Worm (Caenorhabditis elegans) whole organism, L2 larva: ENCODE measurements around the gene chin-1.

Source experiments
- C34F6.9 ChIP-seq: fragments of 150-350 bp; optimal IDR thresholded peaks from 2 replicates; lab custom pipeline; 2014; ENCODE audit warnings: missing biosample characterization, missing genetic modification characterization
- F13H6.1 ChIP-seq: sonication (generic microtip); optimal IDR thresholded peaks from 2 replicates; lab custom pipeline; 2016; ENCODE audit warnings: missing genetic modification characterization, missing compliant biosample characterization
- Y55F3AM.14 ChIP-seq: fragments of 200-800 bp; sonication (Bioruptor generic); optimal IDR thresholded peaks from 2 replicates; lab custom pipeline; 2018; ENCODE audit warnings: mild to moderate bottlenecking, missing genetic modification characterization, missing compliant biosample characterization
- ZK546.5 ChIP-seq: sonication (generic microtip); optimal IDR thresholded peaks from 2 replicates; lab custom pipeline; 2017; ENCODE audit warnings: missing biosample characterization, missing genetic modification characterization
- alr-1 ChIP-seq: fragments of 150-350 bp; optimal IDR thresholded peaks from 2 replicates; lab custom pipeline; 2014; ENCODE audit warnings: missing biosample characterization, missing genetic modification characterization
- aly-2 ChIP-seq: fragments of 150-350 bp; optimal IDR thresholded peaks from 2 replicates; lab custom pipeline; 2014; ENCODE audit warnings: missing biosample characterization, missing genetic modification characterization
- ama-1 ChIP-seq: fragments of 150-350 bp; optimal IDR thresholded peaks from 2 replicates; lab custom pipeline; 2018; ENCODE audit warnings: inconsistent platforms
- egl-27 ChIP-seq: sonication (generic microtip); optimal IDR thresholded peaks from 3 replicates; lab custom pipeline; 2017; ENCODE audit warnings: missing biosample characterization, missing genetic modification reagents, missing genetic modification characterization
- elt-1 ChIP-seq: fragments of 150-350 bp; optimal IDR thresholded peaks from 2 replicates; lab custom pipeline; 2014; ENCODE audit warnings: missing biosample characterization, missing genetic modification characterization
- elt-3 ChIP-seq: sonication (generic microtip); optimal IDR thresholded peaks from 2 replicates; lab custom pipeline; 2017; ENCODE audit warnings: missing biosample characterization, missing genetic modification characterization
- fos-1 ChIP-seq: fragments of 150-350 bp; optimal IDR thresholded peaks from 2 replicates; lab custom pipeline; 2014; ENCODE audit warnings: missing biosample characterization, missing genetic modification characterization
- lin-11 ChIP-seq: fragments of 150-350 bp; sonication (generic microtip); optimal IDR thresholded peaks from 2 replicates; lab custom pipeline; 2014; ENCODE audit warnings: missing biosample characterization, missing genetic modification characterization, inconsistent platforms, mixed read lengths
- lin-13 ChIP-seq: fragments of 150-350 bp; optimal IDR thresholded peaks from 2 replicates; lab custom pipeline; 2014; ENCODE audit warnings: missing biosample characterization, missing genetic modification reagents, missing genetic modification characterization
- mbf-1 ChIP-seq: sonication (generic microtip); optimal IDR thresholded peaks from 2 replicates; lab custom pipeline; 2017; ENCODE audit warnings: missing biosample characterization, missing genetic modification characterization
- mdl-1 ChIP-seq, 2 experiments: fragments of 150-350 bp in 1 of 2; sonication (generic microtip) in 1 of 2; optimal IDR thresholded peaks; 2 replicates each; lab custom pipeline; 2017; ENCODE audit warnings: missing biosample characterization in 2 of 2, missing genetic modification characterization in 2 of 2
- nhr-10 ChIP-seq: sonication (generic microtip); optimal IDR thresholded peaks from 2 replicates; lab custom pipeline; 2017; ENCODE audit warnings: missing biosample characterization, missing genetic modification characterization
- nhr-12 ChIP-seq: fragments of 150-350 bp; optimal IDR thresholded peaks from 2 replicates; lab custom pipeline; 2014; ENCODE audit warnings: missing biosample characterization, missing genetic modification characterization
- nhr-23 ChIP-seq: fragments of 150-350 bp; optimal IDR thresholded peaks from 2 replicates; lab custom pipeline; 2014; ENCODE audit warnings: missing biosample characterization, missing genetic modification reagents, missing genetic modification characterization
- nhr-237 ChIP-seq: fragments of 150-350 bp; optimal IDR thresholded peaks from 2 replicates; lab custom pipeline; 2014; ENCODE audit warnings: missing biosample characterization, missing genetic modification characterization
- nhr-25 ChIP-seq: fragments of 150-350 bp; sonication (generic microtip); optimal IDR thresholded peaks from 3 replicates; lab custom pipeline; 2014; ENCODE audit warnings: missing biosample characterization, missing genetic modification characterization
- nhr-6 ChIP-seq: fragments of 150-350 bp; optimal IDR thresholded peaks from 2 replicates; lab custom pipeline; 2014; ENCODE audit warnings: missing biosample characterization, missing genetic modification characterization
- nhr-77 ChIP-seq: fragments of 150-350 bp; optimal IDR thresholded peaks from 2 replicates; lab custom pipeline; 2014; ENCODE audit warnings: missing biosample characterization, missing genetic modification characterization
- sem-4 ChIP-seq: fragments of 150-350 bp; optimal IDR thresholded peaks from 2 replicates; lab custom pipeline; 2014; ENCODE audit warnings: missing biosample characterization, missing genetic modification reagents, missing genetic modification characterization
- skn-1 ChIP-seq: sonication (generic microtip); optimal IDR thresholded peaks from 2 replicates; lab custom pipeline; 2017; ENCODE audit warnings: missing biosample characterization, missing genetic modification characterization
- sma-3 ChIP-seq: sonication (generic microtip); optimal IDR thresholded peaks from 2 replicates; lab custom pipeline; 2016; ENCODE audit warnings: missing genetic modification reagents, missing genetic modification characterization, missing compliant biosample characterization
- sma-9 ChIP-seq, 2 experiments: fragments of 150-350 bp in 1 of 2; sonication (generic microtip) in 1 of 2; optimal IDR thresholded peaks; 2 replicates each; lab custom pipeline; 2014 to 2016; ENCODE audit warnings: missing genetic modification characterization in 2 of 2, mild to moderate bottlenecking in 1 of 2, missing biosample characterization in 1 of 2, missing compliant biosample characterization in 1 of 2, missing genetic modification reagents in 1 of 2, moderate library complexity in 1 of 2
- snpc-4 ChIP-seq: fragments of 150-350 bp; optimal IDR thresholded peaks from 2 replicates; lab custom pipeline; 2014; ENCODE audit warnings: missing biosample characterization, missing genetic modification characterization
- unc-39 ChIP-seq: fragments of 150-350 bp; optimal IDR thresholded peaks from 2 replicates; lab custom pipeline; 2014; ENCODE audit warnings: missing biosample characterization, missing genetic modification characterization
- unc-55 ChIP-seq: fragments of 150-350 bp; sonication (generic microtip); optimal IDR thresholded peaks from 3 replicates; lab custom pipeline; 2014; ENCODE audit warnings: missing biosample characterization, missing genetic modification reagents, missing genetic modification characterization
- unc-62 ChIP-seq: fragments of 150-350 bp; optimal IDR thresholded peaks from 2 replicates; lab custom pipeline; 2014; ENCODE audit warnings: missing biosample characterization, missing genetic modification reagents, missing genetic modification characterization
- ztf-1 ChIP-seq: fragments of 200-800 bp; sonication (Bioruptor generic); conservative IDR thresholded peaks from 2 replicates; pipeline ENCODE4 v1.3.6; 2022; ENCODE audit warnings: missing genetic modification characterization, missing compliant biosample characterization
- ztf-11 ChIP-seq: sonication (generic microtip); optimal IDR thresholded peaks from 2 replicates; lab custom pipeline; 2017; ENCODE audit warnings: missing biosample characterization, missing genetic modification characterization

The chin-1 gene

DNA sequence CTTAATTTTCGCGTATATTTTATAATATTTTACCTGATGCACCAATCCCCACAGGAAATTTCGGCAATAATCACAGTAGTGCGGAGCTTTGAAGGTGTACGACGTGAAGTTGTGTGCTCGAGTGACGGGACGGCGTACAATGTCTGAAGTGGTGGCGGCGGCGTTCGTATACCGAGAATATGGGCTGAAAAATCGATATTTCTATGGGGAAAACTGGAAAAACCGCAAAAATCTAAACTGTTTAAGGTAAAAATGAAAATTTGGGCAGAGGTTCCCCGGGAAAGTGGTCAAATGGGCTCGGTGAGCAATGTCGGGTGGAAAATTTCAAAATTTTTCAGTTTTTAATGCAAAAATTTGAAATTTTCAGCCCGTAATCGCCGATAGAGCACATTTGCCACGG, 2.2 kb downstream of the chin-1 start:
- TF ChIP-seq ama-1 (lab: Kevin White, UChicago) (no peak), C34F6.9 (tag; lab: Kevin White, UChicago) (no peak), sma-3 (no peak), lin-13 (no peak), egl-27 (tag; lab: Kevin White, UChicago) (no peak), fos-1 (tag; lab: Kevin White, UChicago) (no peak), F13H6.1 (tag; lab: Kevin White, UChicago) (no peak), mdl-1 (tag; optimal IDR thresholded peaks at IDR 0.05; lab: Kevin White, UChicago) (no peak), nhr-25 (tag; lab: Kevin White, UChicago) (no peak), sem-4 (tag; lab: Kevin White, UChicago) (no peak), ztf-1 (no peak), nhr-12 (tag; lab: Kevin White, UChicago) (no peak), mbf-1 (tag; lab: Kevin White, UChicago) (no peak)

DNA sequence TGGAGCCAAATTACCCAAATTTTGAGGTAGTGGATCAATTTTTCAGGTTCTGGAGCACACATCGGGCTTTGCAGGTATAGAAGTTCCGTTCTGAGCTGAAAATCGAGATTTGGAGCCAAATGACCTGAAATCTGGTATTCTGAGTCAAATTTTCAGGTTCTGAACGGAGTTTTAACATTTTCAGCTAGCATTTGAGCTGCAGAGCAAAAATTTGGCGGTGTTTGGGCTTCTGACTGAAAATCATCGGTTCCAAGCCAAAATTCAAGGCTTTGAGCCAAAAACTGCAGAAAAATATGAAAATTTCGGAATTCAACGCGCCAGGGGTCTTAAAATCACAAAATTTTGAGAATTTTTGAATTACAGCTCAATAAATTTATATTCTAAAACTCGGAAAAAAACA, 6.0 kb downstream of the chin-1 start, which contains the start of the genes clc-26 and E_BE45912.2:
Gene clc-26 (minus strand): TSS at position 101 of the 400 bp plus-strand sequence.
Gene E_BE45912.2 (minus strand): TSS at position 139 of the 400 bp plus-strand sequence.
- TF ChIP-seq lin-13 (no peak), snpc-4 (tag; lab: Kevin White, UChicago) (no peak), unc-39 (tag; lab: Kevin White, UChicago) (no peak), nhr-77 (no peak), unc-62 (GFP tag; lab: Kevin White, UChicago) (no peak), mbf-1 (tag; lab: Kevin White, UChicago) (no peak), nhr-23 (tag; lab: Kevin White, UChicago) (no peak), F13H6.1 (tag; lab: Kevin White, UChicago) (no peak), C34F6.9 (tag; lab: Kevin White, UChicago) (no peak), lin-11 (no peak), ama-1 (lab: Kevin White, UChicago) (no peak), egl-27 (tag; lab: Kevin White, UChicago) (no peak)
- TF ChIP-seq, all 48 proteins: peak for 0

DNA sequence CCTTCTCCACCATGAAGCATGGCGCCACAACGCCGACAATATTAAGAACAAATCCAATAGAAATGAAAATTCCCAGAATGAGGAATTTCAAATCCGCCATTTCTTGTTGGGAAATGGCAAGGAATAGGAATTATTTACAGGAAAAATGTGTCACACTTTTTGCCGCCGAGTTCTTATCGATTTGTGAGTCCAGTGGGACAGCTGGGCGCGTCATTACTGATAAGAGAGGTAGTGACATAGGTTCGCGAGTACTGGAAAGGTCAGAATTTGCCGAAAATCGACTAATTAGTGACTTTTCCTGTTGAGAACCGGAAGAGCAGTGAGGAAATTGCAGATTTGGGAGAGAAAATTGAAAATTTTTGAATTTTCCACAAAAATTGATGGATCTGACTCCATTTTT, 8.8 kb downstream of the chin-1 start:
- TF ChIP-seq alr-1 (tag; lab: Kevin White, UChicago) (no peak), sma-9 (GFP tag; optimal IDR thresholded peaks at IDR 0.05; lab: Kevin White, UChicago) (peak; percentile 16), sma-9 (tag; optimal IDR thresholded peaks at IDR 0.05; lab: Kevin White, UChicago) (no peak), fos-1 (tag; lab: Kevin White, UChicago) (peak; percentile 88)

DNA sequence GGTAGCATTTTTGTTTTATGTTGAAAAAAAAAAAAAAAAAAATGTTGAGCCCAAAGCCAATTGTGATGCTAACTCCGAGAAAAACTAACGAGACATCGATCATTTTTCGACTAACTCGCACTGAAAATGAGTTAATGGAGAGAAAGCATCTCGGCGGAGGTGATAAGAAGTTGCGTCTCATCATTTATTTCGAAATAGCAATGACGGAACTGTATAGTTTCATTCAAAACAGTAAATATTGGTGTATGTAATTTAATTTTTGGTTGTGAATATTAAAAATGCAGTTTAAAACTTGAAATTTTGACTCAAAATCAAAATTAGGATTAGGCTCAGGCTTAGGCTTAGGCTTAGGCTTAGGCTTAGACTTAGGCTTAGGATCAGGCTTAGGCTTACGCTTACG, 10.8 kb downstream of the chin-1 start, which contains the start of gene clc-25:
Gene clc-25 (minus strand): TSS at position 101 of the 400 bp plus-strand sequence.
- no peak for TF ChIP-seq C34F6.9 (tag; lab: Kevin White, UChicago)
- TF ChIP-seq ama-1 (lab: Kevin White, UChicago): no peak
- no peak for TF ChIP-seq nhr-77
- no peak for TF ChIP-seq unc-55
- no peak for TF ChIP-seq nhr-6
- TF ChIP-seq fos-1 (tag; lab: Kevin White, UChicago): peak; percentile 58
- TF ChIP-seq ztf-11 (tag; lab: Kevin White, UChicago): no peak
- TF ChIP-seq egl-27 (tag; lab: Kevin White, UChicago): no peak
- TF ChIP-seq elt-3: no peak

DNA sequence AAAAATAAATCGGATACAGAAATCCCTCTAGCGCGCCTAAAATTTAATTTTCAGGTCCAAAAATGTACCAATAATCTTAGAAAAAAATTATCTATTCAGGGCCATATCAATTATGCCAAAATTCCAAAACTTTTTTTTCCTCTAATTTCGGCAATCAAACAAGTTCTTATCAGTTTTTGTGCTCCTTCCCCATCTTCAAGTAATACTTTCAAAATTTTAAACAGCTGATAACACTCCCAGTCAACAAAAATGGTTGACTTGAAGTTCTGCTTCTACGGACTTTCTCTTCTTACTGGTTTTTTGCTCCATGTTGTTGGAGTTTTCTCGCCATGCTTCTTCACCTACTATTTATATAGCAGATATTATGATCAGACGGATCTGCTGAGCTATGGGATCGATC, 16.3 kb downstream of the chin-1 start, which contains the start of gene clc-23:
Gene clc-23 (plus strand): TSS at position 223 of the 400 bp plus-strand sequence.
- TF ChIP-seq fos-1 (tag; lab: Kevin White, UChicago): peak; percentile 37
- TF ChIP-seq nhr-10: no peak
- no peak for TF ChIP-seq skn-1 (tag; lab: Kevin White, UChicago)
- TF ChIP-seq mbf-1 (tag; lab: Kevin White, UChicago): no peak
- no peak for TF ChIP-seq nhr-12 (tag; lab: Kevin White, UChicago)
- no peak for TF ChIP-seq nhr-25 (tag; lab: Kevin White, UChicago)
- no peak for TF ChIP-seq nhr-237
- no peak for TF ChIP-seq ztf-1

DNA sequence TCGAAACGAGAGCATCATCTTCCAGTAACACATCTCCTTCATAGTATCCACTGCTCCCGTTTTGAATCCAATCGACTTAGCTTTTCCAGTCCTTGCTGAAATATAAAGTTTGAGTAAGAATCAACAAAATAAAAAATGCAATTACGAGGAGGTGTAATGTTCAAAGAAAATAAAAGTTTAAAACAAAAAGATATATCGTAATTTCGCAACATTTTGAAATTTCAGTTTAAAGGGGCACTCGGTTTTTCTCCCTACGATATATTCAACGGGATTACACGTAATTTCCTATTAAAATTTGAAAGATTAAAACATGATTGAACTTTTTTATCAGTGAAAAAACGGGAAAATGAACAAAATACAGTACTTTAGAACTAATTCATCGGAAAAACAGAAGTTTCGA, 20.9 kb downstream of the chin-1 start, which contains the start of gene Y34F4.3:
Gene Y34F4.3 (minus strand): TSS at position 101 of the 400 bp plus-strand sequence.
- TF ChIP-seq ztf-11 (tag; lab: Kevin White, UChicago): no peak
- TF ChIP-seq Y55F3AM.14: no peak
- no peak for TF ChIP-seq aly-2 (tag; lab: Kevin White, UChicago)
- no peak for TF ChIP-seq ZK546.5 (tag; lab: Kevin White, UChicago)
- TF ChIP-seq sem-4 (tag; lab: Kevin White, UChicago): no peak
- no peak for TF ChIP-seq unc-55
- no peak for TF ChIP-seq nhr-237
- TF ChIP-seq elt-1: no peak
- no peak for TF ChIP-seq lin-11
